Worm (Caenorhabditis elegans) whole organism, late embryonic: ENCODE results near the gene cyp-34A6.

Experiments
- C38D4.7 ChIP-seq: fragments of 200-800 bp; sonication (Bioruptor generic); optimal IDR thresholded peaks from 2 replicates; lab custom pipeline; 2018; ENCODE audit warnings: mild to moderate bottlenecking, missing genetic modification characterization, moderate library complexity, missing compliant biosample characterization
- K02D7.2 ChIP-seq: sonication (generic microtip); optimal IDR thresholded peaks from 2 replicates; lab custom pipeline; 2017; ENCODE audit warnings: mild to moderate bottlenecking, missing genetic modification characterization, missing compliant biosample characterization
- ahr-1 ChIP-seq: sonication (generic microtip); optimal IDR thresholded peaks from 2 replicates; lab custom pipeline; 2016; ENCODE audit warnings: missing genetic modification characterization, missing compliant biosample characterization
- ama-1 ChIP-seq: fragments of 150-350 bp; optimal IDR thresholded peaks from 2 replicates; lab custom pipeline; 2014
- ceh-14 ChIP-seq: sonication (generic microtip); optimal IDR thresholded peaks from 2 replicates; lab custom pipeline; 2016; ENCODE audit warnings: missing genotype, missing genetic modification characterization, missing compliant biosample characterization
- ceh-19 ChIP-seq: fragments of 200-800 bp; sonication (Bioruptor generic); optimal IDR thresholded peaks from 2 replicates; lab custom pipeline; 2018; ENCODE audit warnings: mild to moderate bottlenecking, missing genetic modification characterization, missing compliant biosample characterization
- ceh-22 ChIP-seq: sonication (generic microtip); optimal IDR thresholded peaks from 2 replicates; lab custom pipeline; 2017; ENCODE audit warnings: missing biosample characterization, missing genetic modification characterization
- ceh-24 ChIP-seq: sonication (generic microtip); optimal IDR thresholded peaks from 2 replicates; lab custom pipeline; 2016; ENCODE audit warnings: mild to moderate bottlenecking, missing genetic modification characterization, missing compliant biosample characterization
- ceh-45 ChIP-seq: fragments of 200-800 bp; sonication (Bioruptor generic); IDR thresholded peaks from 2 replicates; pipeline ENCODE4 v1.3.6; 2022; ENCODE audit warnings: missing genetic modification reagents, missing genetic modification characterization, missing compliant biosample characterization
- ceh-9 ChIP-seq: sonication (generic microtip); optimal IDR thresholded peaks from 2 replicates; lab custom pipeline; 2016; ENCODE audit warnings: mild to moderate bottlenecking, missing genetic modification characterization, inconsistent platforms, missing compliant biosample characterization
- elt-2 ChIP-seq: sonication (generic microtip); optimal IDR thresholded peaks from 2 replicates; lab custom pipeline; 2016; ENCODE audit warnings: missing genetic modification reagents, missing genetic modification characterization, missing compliant biosample characterization
- elt-4 ChIP-seq: sonication (generic microtip); optimal IDR thresholded peaks from 2 replicates; lab custom pipeline; 2016; ENCODE audit warnings: missing genetic modification characterization, missing compliant biosample characterization
- ets-4 ChIP-seq: sonication (generic microtip); optimal IDR thresholded peaks from 2 replicates; lab custom pipeline; 2016; ENCODE audit warnings: missing genetic modification characterization, missing compliant biosample characterization
- fax-1 ChIP-seq: sonication (generic microtip); optimal IDR thresholded peaks from 2 replicates; lab custom pipeline; 2016; ENCODE audit warnings: missing genotype, missing genetic modification characterization, missing compliant biosample characterization
- fkh-6 ChIP-seq: sonication (generic microtip); optimal IDR thresholded peaks from 2 replicates; lab custom pipeline; 2016; ENCODE audit warnings: missing genetic modification characterization, missing compliant biosample characterization
- hlh-15 ChIP-seq: sonication (generic microtip); optimal IDR thresholded peaks from 2 replicates; lab custom pipeline; 2016; ENCODE audit warnings: missing genetic modification characterization, missing compliant biosample characterization
- lim-6 ChIP-seq: sonication (generic microtip); optimal IDR thresholded peaks from 2 replicates; lab custom pipeline; 2016; ENCODE audit warnings: missing genetic modification characterization, missing compliant biosample characterization
- madf-2 ChIP-seq: sonication (generic microtip); optimal IDR thresholded peaks from 2 replicates; lab custom pipeline; 2017; ENCODE audit warnings: missing genetic modification characterization, missing compliant biosample characterization
- mec-3 ChIP-seq: sonication (generic microtip); optimal IDR thresholded peaks from 2 replicates; lab custom pipeline; 2016; ENCODE audit warnings: borderline replicate concordance, missing genetic modification characterization, missing compliant biosample characterization
- nfya-1 ChIP-seq: sonication (generic microtip); optimal IDR thresholded peaks from 2 replicates; lab custom pipeline; 2017; ENCODE audit warnings: missing genetic modification characterization, mild to moderate bottlenecking, missing compliant biosample characterization, antibody characterized with exemption, moderate library complexity
- nhr-11 ChIP-seq: fragments of 150-350 bp; optimal IDR thresholded peaks from 2 replicates; lab custom pipeline; 2014; ENCODE audit warnings: missing biosample characterization, missing genetic modification characterization
- npax-4 ChIP-seq: sonication (generic microtip); optimal IDR thresholded peaks from 2 replicates; lab custom pipeline; 2016; ENCODE audit warnings: missing genetic modification characterization, missing compliant biosample characterization
- pag-3 ChIP-seq: sonication (generic microtip); optimal IDR thresholded peaks from 2 replicates; lab custom pipeline; 2016; ENCODE audit warnings: missing compliant biosample characterization, missing genetic modification characterization, borderline replicate concordance
- pax-1 ChIP-seq: fragments of 150-350 bp; optimal IDR thresholded peaks from 2 replicates; lab custom pipeline; 2014; ENCODE audit warnings: missing biosample characterization, missing genetic modification characterization
- pha-2 ChIP-seq: sonication (generic microtip); optimal IDR thresholded peaks from 2 replicates; lab custom pipeline; 2017; ENCODE audit warnings: mild to moderate bottlenecking, missing genetic modification characterization, missing compliant biosample characterization
- pha-4 ChIP-seq: fragments of 150-350 bp; optimal IDR thresholded peaks from 2 replicates; lab custom pipeline; 2018; ENCODE audit warnings: missing biosample characterization, missing genetic modification reagents, missing genetic modification characterization
- pqm-1 ChIP-seq: sonication (generic microtip); optimal IDR thresholded peaks from 2 replicates; lab custom pipeline; 2016; ENCODE audit warnings: missing genetic modification characterization, missing compliant biosample characterization
- pros-1 ChIP-seq: fragments of 150-350 bp; optimal IDR thresholded peaks from 2 replicates; lab custom pipeline; 2014; ENCODE audit warnings: missing biosample characterization, missing genetic modification reagents, missing genetic modification characterization
- rnt-1 ChIP-seq: sonication (generic microtip); optimal IDR thresholded peaks from 2 replicates; lab custom pipeline; 2016; ENCODE audit warnings: missing genetic modification characterization, missing compliant biosample characterization
- sdc-2 ChIP-seq: sonication (generic microtip); optimal IDR thresholded peaks from 2 replicates; lab custom pipeline; 2016; ENCODE audit warnings: missing genotype, missing genetic modification characterization, missing compliant biosample characterization
- sox-2 ChIP-seq: fragments of 200-800 bp; sonication (Bioruptor generic); IDR thresholded peaks from 2 replicates; pipeline ENCODE4 v1.3.6; 2022; ENCODE audit warnings: missing genetic modification reagents, missing genetic modification characterization, missing compliant biosample characterization
- syd-9 ChIP-seq: sonication (generic microtip); optimal IDR thresholded peaks from 2 replicates; lab custom pipeline; 2016; ENCODE audit warnings: mild to moderate bottlenecking, missing genetic modification characterization, moderate library complexity, missing compliant biosample characterization
- tbx-2 ChIP-seq: sonication (generic microtip); optimal IDR thresholded peaks from 2 replicates; lab custom pipeline; 2016; ENCODE audit warnings: missing genetic modification characterization, missing compliant biosample characterization
- tbx-7 ChIP-seq: sonication (generic microtip); optimal IDR thresholded peaks from 2 replicates; lab custom pipeline; 2016; ENCODE audit warnings: missing genotype, missing genetic modification characterization, missing compliant biosample characterization
- ttx-3 ChIP-seq: sonication (generic microtip); optimal IDR thresholded peaks from 2 replicates; lab custom pipeline; 2016; ENCODE audit warnings: missing genetic modification reagents, missing genetic modification characterization, missing compliant biosample characterization
- unc-42 ChIP-seq: sonication (generic microtip); optimal IDR thresholded peaks from 2 replicates; lab custom pipeline; 2016; ENCODE audit warnings: missing genotype, missing genetic modification characterization, missing compliant biosample characterization

Gene cyp-34A6

ce11 chrV:3949723-3950122 lies 11.4 kb downstream of the cyp-34A6 start, which contains the start of gene dach-1:
TSS of gene dach-1 (plus strand) at chrV:3950023.
- TF ChIP-seq rnt-1 (no peak), unc-42 (tag; lab: Kevin White, UChicago) (no peak), fkh-6 (tag; lab: Kevin White, UChicago) (no peak), ceh-45 (GFP tag; lab: Robert Waterston, UW) (no peak), pros-1 (no peak), ttx-3 (tag; lab: Kevin White, UChicago) (no peak), ahr-1 (tag; lab: Kevin White, UChicago) (no peak), hlh-15 (tag; lab: Kevin White, UChicago) (no peak), pqm-1 (tag; lab: Kevin White, UChicago) (no peak), pha-2 (no peak), ceh-9 (tag; lab: Kevin White, UChicago) (no peak), mec-3 (tag; lab: Kevin White, UChicago) (no peak)
- TF ChIP-seq, all 69 proteins: peak for 0

ce11 chrV:3945053-3945452 lies 16.1 kb downstream of the cyp-34A6 start, which contains the start of gene cyp-35B3:
TSS of gene cyp-35B3 (plus strand) at chrV:3945353.
- no peak for TF ChIP-seq pros-1
- no peak for TF ChIP-seq tbx-7 (tag; lab: Kevin White, UChicago)
- TF ChIP-seq ama-1: no peak
- TF ChIP-seq nfya-1 (tag; lab: Kevin White, UChicago): no peak
- no peak for TF ChIP-seq pqm-1 (tag; lab: Kevin White, UChicago)

- TF ChIP-seq ceh-14 (tag; lab: Kevin White, UChicago): no peak
- TF ChIP-seq ceh-24 (tag; lab: Kevin White, UChicago): no peak
- TF ChIP-seq pha-4 (tag; lab: Kevin White, UChicago): no peak
- no peak for TF ChIP-seq madf-2 (tag; lab: Kevin White, UChicago)
- no peak for TF ChIP-seq ceh-19 (GFP tag; lab: Kevin White, UChicago)
- TF ChIP-seq fax-1 (tag; lab: Kevin White, UChicago): no peak
- no peak for TF ChIP-seq nhr-11 (tag; lab: Kevin White, UChicago)
- TF ChIP-seq hlh-15 (tag; lab: Kevin White, UChicago): no peak
- TF ChIP-seq ahr-1 (tag; lab: Kevin White, UChicago): no peak
- no peak for TF ChIP-seq C38D4.7 (GFP tag; lab: Kevin White, UChicago)
- TF ChIP-seq K02D7.2: no peak
- no peak for TF ChIP-seq elt-2
- no peak for TF ChIP-seq nfya-1 (tag; lab: Kevin White, UChicago)
Measured at ce11 chrV:3943364-3943763, 17.8 kb downstream of the cyp-34A6 start.

- TF ChIP-seq lim-6 (tag; lab: Kevin White, UChicago) (no peak), sdc-2 (tag; lab: Kevin White, UChicago) (no peak), sox-2 (GFP tag; lab: Robert Waterston, UW) (no peak), pag-3 (tag; lab: Kevin White, UChicago) (no peak), syd-9 (tag; lab: Kevin White, UChicago) (no peak), tbx-2 (tag; lab: Kevin White, UChicago) (no peak), ceh-22 (tag; lab: Kevin White, UChicago) (no peak), ets-4 (tag; lab: Kevin White, UChicago) (no peak), npax-4 (tag; lab: Kevin White, UChicago) (no peak), K02D7.2 (no peak), elt-4 (tag; lab: Kevin White, UChicago) (no peak), pax-1 (no peak), mec-3 (tag; lab: Kevin White, UChicago) (no peak), fax-1 (tag; lab: Kevin White, UChicago) (no peak)
- TF ChIP-seq, all 69 proteins: peak for 0
Measured at ce11 chrV:3941860-3942259, 19.3 kb downstream of the cyp-34A6 start, which contains the start of gene cyp-35B2. TSS of gene cyp-35B2 (plus strand) at chrV:3942160.
